Fruit fly (Drosophila melanogaster): ENCODE data around the gene CG9399.

Gene CG9399

DNA sequence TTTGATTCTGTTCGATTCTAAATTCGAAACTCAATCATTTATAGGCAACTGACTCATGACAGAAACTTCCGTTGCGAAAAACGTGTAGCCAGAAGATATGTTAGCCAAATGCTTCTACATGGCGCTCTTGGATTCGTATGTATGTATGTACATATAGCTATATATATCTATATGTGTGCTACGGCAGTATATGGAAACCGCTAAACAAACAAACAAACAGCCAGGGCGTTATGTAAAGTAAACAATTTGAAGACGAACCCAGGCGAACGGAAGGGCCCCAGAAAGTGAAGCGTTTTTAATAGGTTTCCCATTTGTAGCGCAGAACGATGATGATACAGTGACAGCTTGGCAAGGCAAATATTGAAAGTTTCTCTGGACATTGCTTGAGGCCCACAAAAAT is 44.1 kb downstream of the CG9399 start (continued):
- TF ChIP-seq chinmo (GFP tag; IDR thresholded peaks at IDR 0.05; ENCODE audit: partially characterized antibody): 0 out of 4 replicates have a peak, but pooled peaks have one; percentile 32
- peak; percentile 5 for TF ChIP-seq sd (tag; optimal IDR thresholded peaks at IDR 0.05)
- no peak for TF ChIP-seq Fer1 (GFP tag; optimal IDR thresholded peaks at IDR 0.05)
- no peak for TF ChIP-seq rib (GFP tag; IDR thresholded peaks at IDR 0.05)
- TF ChIP-seq Ssrp (tag; optimal IDR thresholded peaks at IDR 0.05): no peak
- TF ChIP-seq Asciz (GFP tag; optimal IDR thresholded peaks at IDR 0.05): peak; percentile 30
- peak; percentile 5 for TF ChIP-seq sug (tag; optimal IDR thresholded peaks at IDR 0.05)
- TF ChIP-seq CG17385 (GFP tag; optimal IDR thresholded peaks at IDR 0.05): peak; percentile 16
- TF ChIP-seq trem (tag; optimal IDR thresholded peaks at IDR 0.05): no peak
- TF ChIP-seq run (tag; optimal IDR thresholded peaks at IDR 0.05): peak; percentile 34
- no peak for TF ChIP-seq CG17612 (GFP tag; IDR thresholded peaks at IDR 0.05)
- TF ChIP-seq CG2678 (tag; optimal IDR thresholded peaks at IDR 0.05): peak; percentile 8
- no peak for TF ChIP-seq CG17802 (tag; optimal IDR thresholded peaks at IDR 0.05)
- no peak for TF ChIP-seq fd96Cb (tag; optimal IDR thresholded peaks at IDR 0.05)
- peak; percentile 26 for TF ChIP-seq kni (GFP tag; optimal IDR thresholded peaks at IDR 0.05)
- TF ChIP-seq CG10565 (GFP tag; optimal IDR thresholded peaks at IDR 0.05): no peak
- no peak for TF ChIP-seq CG3163 (GFP tag; optimal IDR thresholded peaks at IDR 0.05)
- peak; percentile 15 for TF ChIP-seq cg (GFP tag; optimal IDR thresholded peaks at IDR 0.05)
- TF ChIP-seq CG17359 (tag; optimal IDR thresholded peaks at IDR 0.05): peak; percentile 14
- no peak for TF ChIP-seq tup (GFP tag; optimal IDR thresholded peaks at IDR 0.05)
- TF ChIP-seq Nf-YB (GFP tag; optimal IDR thresholded peaks at IDR 0.05): peak; percentile 14
- no peak for TF ChIP-seq bbx (GFP tag; IDR thresholded peaks at IDR 0.05; ENCODE audit: partially characterized antibody)
- no peak for TF ChIP-seq zfh1 (GFP tag; IDR thresholded peaks at IDR 0.05)
- peak; percentile 3 for TF ChIP-seq Dek (tag; optimal IDR thresholded peaks at IDR 0.05)
- no peak for TF ChIP-seq HLH3B (GFP tag; IDR thresholded peaks at IDR 0.05)
- TF ChIP-seq CG10267 (tag; optimal IDR thresholded peaks at IDR 0.05): no peak
- TF ChIP-seq Sox100B (GFP tag; optimal IDR thresholded peaks at IDR 0.05): peak; percentile 2
- no peak for TF ChIP-seq Hey (tag; optimal IDR thresholded peaks at IDR 0.05)
- TF ChIP-seq CG10959 (GFP tag; IDR thresholded peaks at IDR 0.05): no peak
- TF ChIP-seq croc (GFP tag; conservative IDR thresholded peaks at IDR 0.05): no peak
- peak; percentile 80 for TF ChIP-seq Ets65A (GFP tag)
- peak; percentile 7 for TF ChIP-seq CG3281 (GFP tag; optimal IDR thresholded peaks at IDR 0.05)
- no peak for TF ChIP-seq CG12299 (tag; optimal IDR thresholded peaks at IDR 0.05)
- no peak for TF ChIP-seq tgo (GFP tag; IDR thresholded peaks at IDR 0.05)
- no peak for TF ChIP-seq crp (GFP tag; optimal IDR thresholded peaks at IDR 0.05)
- no peak for TF ChIP-seq Meics (GFP tag; optimal IDR thresholded peaks at IDR 0.05)
- no peak for TF ChIP-seq Hmr (GFP tag; optimal IDR thresholded peaks at IDR 0.05)
- no peak for TF ChIP-seq CG11695 (GFP tag; IDR thresholded peaks at IDR 0.05)
- no peak for TF ChIP-seq pros (GFP tag; optimal IDR thresholded peaks at IDR 0.05)
- no peak for TF ChIP-seq corto (GFP tag; optimal IDR thresholded peaks at IDR 0.05)
- TF ChIP-seq Spps (tag; optimal IDR thresholded peaks at IDR 0.05): peak; percentile 1
- TF ChIP-seq CG1602 (GFP tag; optimal IDR thresholded peaks at IDR 0.05): no peak
- TF ChIP-seq aop (GFP tag; IDR thresholded peaks at IDR 0.05): no peak
- TF ChIP-seq lab (GFP tag; optimal IDR thresholded peaks at IDR 0.05): peak; percentile 6
- no peak for TF ChIP-seq Deaf1 (tag; optimal IDR thresholded peaks at IDR 0.05)
- no peak for TF ChIP-seq bab2 (GFP tag; optimal IDR thresholded peaks at IDR 0.05)
- no peak for TF ChIP-seq zf30C (GFP tag; optimal IDR thresholded peaks at IDR 0.05)
- no peak for TF ChIP-seq Usf (GFP tag; optimal IDR thresholded peaks at IDR 0.05)
- peak; percentile 1 for TF ChIP-seq PHDP (tag; optimal IDR thresholded peaks at IDR 0.05)
- no peak for TF ChIP-seq stc (GFP tag; IDR thresholded peaks at IDR 0.05)
- TF ChIP-seq maf-S (GFP tag; optimal IDR thresholded peaks at IDR 0.05): no peak

Measured in whole organism, embryonic.